Fruit fly (Drosophila melanogaster): ENCODE data around the gene pon.

pon gene

DNA sequence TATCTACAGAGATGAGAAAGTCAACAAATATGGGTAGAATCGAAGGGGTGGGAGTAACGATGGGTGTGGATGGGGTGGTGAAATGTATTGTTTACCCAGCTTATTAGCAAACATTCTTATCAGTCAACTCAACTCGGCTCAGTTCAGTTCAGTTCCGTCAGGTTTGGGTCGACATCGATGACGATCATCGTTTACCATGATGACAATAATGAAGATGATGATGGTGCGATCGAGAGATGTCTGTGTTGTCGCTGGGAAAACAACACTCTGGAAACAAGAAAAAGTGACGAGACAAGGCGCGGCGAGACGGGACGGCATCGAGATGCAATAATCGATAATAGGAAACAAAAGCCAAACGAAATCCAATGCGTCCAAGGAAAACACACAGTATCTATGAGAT lies 26.4 kb upstream of the pon start (continued):
- TF ChIP-seq kah (GFP tag; optimal IDR thresholded peaks at IDR 0.05) (no peak), CG14710 (tag; optimal IDR thresholded peaks at IDR 0.05) (peak; percentile 44), jing (GFP tag; optimal IDR thresholded peaks at IDR 0.05) (no peak), bowl (GFP tag; IDR thresholded peaks at IDR 0.05) (no peak), fd64A (GFP tag; optimal IDR thresholded peaks at IDR 0.05) (peak; percentile 64), Dbx (GFP tag; IDR thresholded peaks at IDR 0.05) (no peak), dmrt11E (tag; optimal IDR thresholded peaks at IDR 0.05) (peak; percentile 52), CG14860 (GFP tag; IDR thresholded peaks at IDR 0.05; ENCODE audit: partially characterized antibody) (no peak), CG31441 (GFP tag; IDR thresholded peaks at IDR 0.05) (no peak), lbe (GFP tag; optimal IDR thresholded peaks at IDR 0.05) (no peak), CG3281 (GFP tag; optimal IDR thresholded peaks at IDR 0.05) (no peak), CG17361 (GFP tag; IDR thresholded peaks at IDR 0.05) (0 out of 3 replicates have a peak, but pooled peaks have one; percentile 9), gem (tag; optimal IDR thresholded peaks at IDR 0.05) (peak; percentile 27), unpg (GFP tag; optimal IDR thresholded peaks at IDR 0.05) (peak; percentile 30), Dip2 (GFP tag; IDR thresholded peaks at IDR 0.05) (no peak), CG4854 (GFP tag; optimal IDR thresholded peaks at IDR 0.05) (no peak), al (GFP tag; IDR thresholded peaks at IDR 0.05) (no peak), oc (tag; optimal IDR thresholded peaks at IDR 0.05) (peak; percentile 28), br (optimal IDR thresholded peaks at IDR 0.05) (no peak), aop (GFP tag; IDR thresholded peaks at IDR 0.05) (no peak), CG1529 (GFP tag; optimal IDR thresholded peaks at IDR 0.05) (peak; percentile 44), az2 (GFP tag; optimal IDR thresholded peaks at IDR 0.05) (no peak), CG7271 (tag; optimal IDR thresholded peaks at IDR 0.05) (no peak), mam (GFP tag; optimal IDR thresholded peaks at IDR 0.05) (no peak), Ptx1 (GFP tag; IDR thresholded peaks at IDR 0.05) (no peak), HmgD (GFP tag; optimal IDR thresholded peaks at IDR 0.05) (no peak), CG8765 (GFP tag; IDR thresholded peaks at IDR 0.05) (no peak), CG14667 (GFP tag; IDR thresholded peaks at IDR 0.05) (no peak), CG6654 (GFP tag; optimal IDR thresholded peaks at IDR 0.05) (no peak), CG3407 (GFP tag; optimal IDR thresholded peaks at IDR 0.05) (peak; percentile 57), CG2199 (GFP tag; IDR thresholded peaks at IDR 0.05) (no peak), Hr3 (GFP tag; optimal IDR thresholded peaks at IDR 0.05) (no peak), Aef1 (GFP tag; IDR thresholded peaks at IDR 0.05) (no peak), sob (GFP tag; IDR thresholded peaks at IDR 0.05) (no peak), esg (GFP tag; conservative IDR thresholded peaks at IDR 0.05) (no peak), Sry-δ (GFP tag; optimal IDR thresholded peaks at IDR 0.05) (no peak), Vsx1 (GFP tag; optimal IDR thresholded peaks at IDR 0.05) (peak; percentile 22), CG7357 (GFP tag; IDR thresholded peaks at IDR 0.05) (no peak), Sry-β (GFP tag; optimal IDR thresholded peaks at IDR 0.05) (peak; percentile 20), NfI (GFP tag; optimal IDR thresholded peaks at IDR 0.05) (no peak), D19A (tag; optimal IDR thresholded peaks at IDR 0.05) (no peak), ranshi (GFP tag; IDR thresholded peaks at IDR 0.05) (no peak), H2.0 (GFP tag; IDR thresholded peaks at IDR 0.05) (no peak; the same call in 1 of the 2 replicates), CG30403 (GFP tag; optimal IDR thresholded peaks at IDR 0.05) (no peak), knrl (GFP tag; IDR thresholded peaks at IDR 0.05; ENCODE audit: partially characterized antibody) (no peak), Oli (tag; optimal IDR thresholded peaks at IDR 0.05) (no peak), tup (GFP tag; optimal IDR thresholded peaks at IDR 0.05) (no peak), CG12299 (tag; optimal IDR thresholded peaks at IDR 0.05) (no peak), her (GFP tag; optimal IDR thresholded peaks at IDR 0.05) (no peak)

Data from whole organism, embryonic.